Fruit fly (Drosophila melanogaster) whole organism, embryonic: ENCODE measurements around the gene Pfas.

ENCODE experiments used
- Camta ChIP-seq: fragments of 200-800 bp; sonication (Bioruptor generic); optimal IDR thresholded peaks from 2 replicates; lab custom pipeline; 2016; ENCODE audit warnings: missing biosample characterization, missing genetic modification characterization
- Hr78 ChIP-seq, 2 experiments: fragments of 200-800 bp in 1 of 2; fragments of >200 bp in 1 of 2; sonication (Bioruptor generic) in 1 of 2; optimal IDR thresholded peaks; 2 replicates each; lab custom pipeline; 2017 to 2019; ENCODE audit warnings: missing biosample characterization in 2 of 2, missing genetic modification characterization in 2 of 2, mild to moderate bottlenecking in 1 of 2, moderate library complexity in 1 of 2
- repo ChIP-seq: fragments of 200-800 bp; sonication (Bioruptor generic); optimal IDR thresholded peaks from 2 replicates; lab custom pipeline; 2016; ENCODE audit warnings: missing biosample characterization, missing genetic modification characterization
- sens ChIP-seq: fragments of 200-800 bp; sonication (Bioruptor generic); peaks from one replicate; lab custom pipeline; 2016; ENCODE audit warnings: missing biosample characterization, missing genetic modification characterization
- sens-2 ChIP-seq: fragments of 200-800 bp; sonication (Bioruptor generic); IDR thresholded peaks from 2 replicates; pipeline ENCODE4 v1.3.6; 2022; ENCODE audit warnings: missing biosample characterization, missing genetic modification characterization
- sim ChIP-seq: fragments of 200-800 bp; sonication (Bioruptor generic); IDR thresholded peaks from 2 replicates; pipeline ENCODE4 v1.3.6; 2022; ENCODE audit warnings: missing biosample characterization, missing genetic modification characterization

DNA sequence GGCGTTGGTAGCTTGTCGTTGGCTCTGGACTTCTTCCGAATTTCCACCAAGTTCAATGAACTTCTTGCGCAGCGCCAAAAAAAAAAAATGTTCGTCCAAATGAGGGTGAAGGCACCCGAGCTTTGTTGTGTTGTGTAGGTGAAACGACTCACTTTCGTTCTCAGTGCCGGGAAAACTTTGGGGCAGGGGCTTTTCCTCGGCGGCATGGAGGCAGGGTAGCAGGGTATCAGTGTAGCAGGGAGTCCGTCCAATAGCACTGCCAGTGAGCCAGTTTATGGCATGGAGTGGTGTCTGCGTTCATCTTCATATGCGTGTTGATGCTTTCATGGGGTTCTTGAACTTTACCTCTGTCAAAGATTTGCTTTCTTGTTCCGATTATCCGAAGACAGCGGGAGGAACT, 28.5 kb upstream of the Pfas start:
- no peak for TF ChIP-seq repo (GFP tag; lab: Kevin White, UChicago)
- no peak for TF ChIP-seq sim (GFP tag; lab: Robert Waterston, UW)
- no peak for TF ChIP-seq Camta (GFP tag; lab: Kevin White, UChicago)
- TF ChIP-seq sens (GFP tag; lab: Kevin White, UChicago): no peak
- TF ChIP-seq sens-2 (GFP tag; lab: Robert Waterston, UW): no peak
- no peak for TF ChIP-seq Hr78 (GFP tag; optimal IDR thresholded peaks at IDR 0.05; lab: Kevin White, UChicago)
